Fruit fly (Drosophila melanogaster): ENCODE measurements around the gene CG2680.

The CG2680 gene

dm6 chrX:2704134-2704773 lies 3.0 kb downstream of the CG2680 start, which contains the start of gene eIF2Bbeta (continued):
- TF ChIP-seq Dbx (GFP tag; IDR thresholded peaks at IDR 0.05) (no peak), CG8290 (GFP tag; optimal IDR thresholded peaks at IDR 0.05) (no peak), CG8290 (tag; optimal IDR thresholded peaks at IDR 0.05) (peak in 1 of 2 experiments; percentile 15), lola (GFP tag; optimal IDR thresholded peaks at IDR 0.05) (no peak), CG17912 (GFP tag; optimal IDR thresholded peaks at IDR 0.05) (no peak)

- TF ChIP-seq Gsc (GFP tag; IDR thresholded peaks at IDR 0.05) (peak; percentile 100), gsb (GFP tag; IDR thresholded peaks at IDR 0.05) (peak; percentile 100), CG10654 (GFP tag; optimal IDR thresholded peaks at IDR 0.05) (peak; percentile 100), HLH4C (GFP tag; IDR thresholded peaks at IDR 0.05; ENCODE audit: partially characterized antibody) (0 out of 3 replicates have a peak, but pooled peaks have one; percentile 40), Hmx (GFP tag; optimal IDR thresholded peaks at IDR 0.05) (peak; percentile 99), CG3726 (GFP tag; IDR thresholded peaks at IDR 0.05) (peak; percentile 100), Dek (tag; optimal IDR thresholded peaks at IDR 0.05) (peak; percentile 100), CG1647 (GFP tag; optimal IDR thresholded peaks at IDR 0.05) (peak; percentile 100), CG10209 (GFP tag; optimal IDR thresholded peaks at IDR 0.05) (peak; percentile 100), CG10565 (GFP tag; optimal IDR thresholded peaks at IDR 0.05) (peak; percentile 100), CG17359 (tag; optimal IDR thresholded peaks at IDR 0.05) (peak; percentile 100), Atf-2 (GFP tag; optimal IDR thresholded peaks at IDR 0.05) (peak; percentile 100), D19B (GFP tag; optimal IDR thresholded peaks at IDR 0.05) (peak; percentile 99), Hr51 (GFP tag; optimal IDR thresholded peaks at IDR 0.05) (peak; percentile 100), D (optimal IDR thresholded peaks at IDR 0.05) (no peak), D (GFP tag; optimal IDR thresholded peaks at IDR 0.05) (peak; percentile 100), CG14965 (GFP tag; optimal IDR thresholded peaks at IDR 0.05; ENCODE audit: borderline replicate concordance) (peak; percentile 96), CG12155 (GFP tag; optimal IDR thresholded peaks at IDR 0.05) (peak; percentile 100), scrt (GFP tag; optimal IDR thresholded peaks at IDR 0.05) (peak; percentile 100), tna (GFP tag; IDR thresholded peaks at IDR 0.05; ENCODE audit: partially characterized antibody) (no peak), trh (GFP tag; optimal IDR thresholded peaks at IDR 0.05) (peak; percentile 100), mld (GFP tag; IDR thresholded peaks at IDR 0.05; ENCODE audit: partially characterized antibody) (no peak), gsb-n (tag; optimal IDR thresholded peaks at IDR 0.05) (peak; percentile 100), rib (GFP tag; IDR thresholded peaks at IDR 0.05) (peak; percentile 100), luna (GFP tag; optimal IDR thresholded peaks at IDR 0.05) (peak; percentile 100), CG15696 (tag; optimal IDR thresholded peaks at IDR 0.05) (peak; percentile 100), Ravus (GFP tag; IDR thresholded peaks at IDR 0.05) (peak; percentile 100), emc (GFP tag; optimal IDR thresholded peaks at IDR 0.05) (peak; percentile 100), amos (GFP tag; IDR thresholded peaks at IDR 0.05; ENCODE audit: partially characterized antibody) (peak; percentile 36; the same call in 1 of the 2 replicates), CG4424 (GFP tag; optimal IDR thresholded peaks at IDR 0.05) (peak; percentile 100), vnd (GFP tag; IDR thresholded peaks at IDR 0.05; ENCODE audit: partially characterized antibody) (no peak), CG31441 (GFP tag; IDR thresholded peaks at IDR 0.05) (peak; percentile 100), Nf-YB (GFP tag; optimal IDR thresholded peaks at IDR 0.05) (peak; percentile 94), CG7556 (GFP tag; optimal IDR thresholded peaks at IDR 0.05) (peak; percentile 100), H15 (GFP tag; IDR thresholded peaks at IDR 0.05) (peak; percentile 100), CG6175 (GFP tag; IDR thresholded peaks at IDR 0.05) (peak; percentile 100), cad (GFP tag; optimal IDR thresholded peaks at IDR 0.05) (no peak), CG4854 (GFP tag; optimal IDR thresholded peaks at IDR 0.05) (peak; percentile 100), CG5180 (GFP tag; optimal IDR thresholded peaks at IDR 0.05) (peak; percentile 96), Sry-β (GFP tag; optimal IDR thresholded peaks at IDR 0.05) (no peak), row (GFP tag; IDR thresholded peaks at IDR 0.05) (peak; percentile 100), pan (optimal IDR thresholded peaks at IDR 0.05) (no peak), pan (GFP tag; optimal IDR thresholded peaks at IDR 0.05 in 1 of 2, IDR thresholded peaks at IDR 0.05 in 1 of 2) (peak in 1 of 2 experiments; percentile 100)
Observed at dm6 chrX:2703693-2704092, 3.5 kb downstream of the CG2680 start, which contains the start of gene Ugalt. Gene Ugalt (minus strand): TSS chrX:2703852.

Data from whole organism, embryonic.